Worm (Caenorhabditis elegans) whole organism, young adult: Measurements from ENCODE around the gene T05H10.8.

ENCODE experiments used
- B0035.1 ChIP-seq: sonication (generic microtip); optimal IDR thresholded peaks from 2 replicates; lab custom pipeline; 2016; ENCODE audit warnings: missing genetic modification characterization, mild to moderate bottlenecking, missing compliant biosample characterization, missing genotype, missing genetic modification reagents
- C17E4.6 ChIP-seq: fragments of 200-800 bp; sonication (Bioruptor generic); IDR thresholded peaks from 2 replicates; pipeline ENCODE4 v1.3.6; 2022; ENCODE audit warnings: missing genetic modification reagents, missing genetic modification characterization, missing compliant biosample characterization
- F10E7.11 ChIP-seq: sonication (generic microtip); optimal IDR thresholded peaks from 2 replicates; lab custom pipeline; 2017; ENCODE audit warnings: mild to moderate bottlenecking, missing genetic modification characterization, moderate library complexity, missing compliant biosample characterization
- F33H1.4 ChIP-seq: fragments of 200-800 bp; sonication (Bioruptor generic); IDR thresholded peaks from 2 replicates; pipeline ENCODE4 v1.3.6; 2022; ENCODE audit warnings: missing genetic modification reagents, missing genetic modification characterization, missing compliant biosample characterization
- F37B4.10 ChIP-seq: fragments of 200-800 bp; sonication (Bioruptor generic); IDR thresholded peaks from 2 replicates; pipeline ENCODE4 v1.3.6; 2022; ENCODE audit warnings: missing genetic modification characterization, missing compliant biosample characterization
- F39B2.1 ChIP-seq: fragments of 200-800 bp; sonication (Bioruptor generic); IDR thresholded peaks from 2 replicates; pipeline ENCODE4 v1.3.6; 2022; ENCODE audit warnings: missing genetic modification reagents, missing genetic modification characterization, missing compliant biosample characterization
- F55B11.4 ChIP-seq: sonication (generic microtip); optimal IDR thresholded peaks from 2 replicates; lab custom pipeline; 2016; ENCODE audit warnings: missing compliant biosample characterization, missing genetic modification characterization, borderline replicate concordance; ENCODE audit not compliant: insufficient read depth
- T07F8.4 ChIP-seq: sonication (generic microtip); optimal IDR thresholded peaks from 2 replicates; lab custom pipeline; 2016; ENCODE audit warnings: mild to moderate bottlenecking, missing genetic modification characterization, moderate library complexity, missing compliant biosample characterization
- Y53G8AR.9 ChIP-seq: fragments of 200-800 bp; sonication (Bioruptor generic); conservative IDR thresholded peaks from 2 replicates; pipeline ENCODE4 v1.3.6; 2022; ENCODE audit warnings: missing genetic modification reagents, missing genetic modification characterization, missing compliant biosample characterization
- Y95B8A.8 ChIP-seq: fragments of 200-800 bp; sonication (Bioruptor generic); IDR thresholded peaks from 2 replicates; pipeline ENCODE4 v1.3.6; 2022; ENCODE audit warnings: missing genetic modification reagents, missing genetic modification characterization, missing compliant biosample characterization
- ZK185.1 ChIP-seq: sonication (generic microtip); optimal IDR thresholded peaks from 2 replicates; lab custom pipeline; 2016; ENCODE audit warnings: mild to moderate bottlenecking, missing genetic modification characterization, missing compliant biosample characterization; ENCODE audit not compliant: poor library complexity, severe bottlenecking
- ama-1 ChIP-seq, 3 experiments: fragments of 150-350 bp in 1 of 3; sonication (generic microtip) in 2 of 3; optimal IDR thresholded peaks; 2 replicates each; lab custom pipeline; 2014 to 2018; ENCODE audit warnings: missing biosample characterization in 2 of 3, missing genetic modification characterization in 2 of 3, missing genetic modification reagents in 2 of 3
- atf-7 ChIP-seq: sonication (generic microtip); optimal IDR thresholded peaks from 2 replicates; lab custom pipeline; 2017; ENCODE audit warnings: mild to moderate bottlenecking, missing genetic modification characterization, missing compliant biosample characterization
- cebp-2 ChIP-seq: fragments of 200-800 bp; sonication (Bioruptor generic); IDR thresholded peaks from 2 replicates; pipeline ENCODE4 v1.3.6; 2022; ENCODE audit warnings: missing genetic modification characterization, missing compliant biosample characterization
- die-1 ChIP-seq: sonication (generic microtip); optimal IDR thresholded peaks from 2 replicates; lab custom pipeline; 2016; ENCODE audit warnings: missing genotype, mild to moderate bottlenecking, missing genetic modification characterization, missing compliant biosample characterization
- dpff-1 ChIP-seq: sonication (generic microtip); optimal IDR thresholded peaks from 2 replicates; lab custom pipeline; 2017; ENCODE audit warnings: mild to moderate bottlenecking, missing genetic modification characterization, missing compliant biosample characterization
- efl-1 ChIP-seq: fragments of 150-350 bp; optimal IDR thresholded peaks from 2 replicates; lab custom pipeline; 2014; ENCODE audit warnings: missing biosample characterization, missing genetic modification reagents, missing genetic modification characterization
- egl-44 ChIP-seq: fragments of 200-800 bp; sonication (Bioruptor generic); IDR thresholded peaks from 2 replicates; pipeline ENCODE4 v1.3.6; 2022; ENCODE audit warnings: missing genetic modification reagents, missing genetic modification characterization, missing compliant biosample characterization
- ets-4 ChIP-seq: fragments of 200-800 bp; sonication (Bioruptor generic); optimal IDR thresholded peaks from 2 replicates; lab custom pipeline; 2018; ENCODE audit warnings: mild to moderate bottlenecking, missing genetic modification characterization, missing compliant biosample characterization
- gei-17 ChIP-seq: fragments of 200-800 bp; sonication (Bioruptor generic); optimal IDR thresholded peaks from 2 replicates; lab custom pipeline; 2018; ENCODE audit warnings: mild to moderate bottlenecking, missing genetic modification characterization, missing compliant biosample characterization
- hlh-12 ChIP-seq: sonication (generic microtip); optimal IDR thresholded peaks from 2 replicates; lab custom pipeline; 2016; ENCODE audit warnings: missing genetic modification characterization, missing compliant biosample characterization
- hrde-1 ChIP-seq: sonication (generic microtip); optimal IDR thresholded peaks from 2 replicates; lab custom pipeline; 2016; ENCODE audit warnings: missing genetic modification characterization, mild to moderate bottlenecking, missing compliant biosample characterization, moderate library complexity, missing genotype, missing genetic modification reagents, borderline replicate concordance
- let-526 ChIP-seq: fragments of 200-800 bp; sonication (Bioruptor generic); IDR thresholded peaks from 2 replicates; pipeline ENCODE4 v1.3.6; 2022; ENCODE audit warnings: missing genetic modification reagents, missing genetic modification characterization, missing compliant biosample characterization
- lin-40 ChIP-seq: sonication (generic microtip); optimal IDR thresholded peaks from 2 replicates; lab custom pipeline; 2016; ENCODE audit warnings: missing genetic modification characterization, mild to moderate bottlenecking, missing compliant biosample characterization, missing genotype, missing genetic modification reagents
- lir-1 ChIP-seq: fragments of 200-800 bp; sonication (Bioruptor generic); conservative IDR thresholded peaks from 2 replicates; pipeline ENCODE4 v1.3.6; 2022; ENCODE audit warnings: missing genetic modification reagents, missing genetic modification characterization, missing compliant biosample characterization
- lsl-1 ChIP-seq: fragments of 200-800 bp; sonication (Bioruptor generic); optimal IDR thresholded peaks from 2 replicates; lab custom pipeline; 2018; ENCODE audit warnings: mild to moderate bottlenecking, missing genetic modification characterization, moderate library complexity, missing compliant biosample characterization
- mxl-1 ChIP-seq: sonication (generic microtip); optimal IDR thresholded peaks from 2 replicates; lab custom pipeline; 2016; ENCODE audit warnings: missing genetic modification characterization, missing compliant biosample characterization
- nfya-2 ChIP-seq: fragments of 200-800 bp; sonication (Bioruptor generic); IDR thresholded peaks from 2 replicates; pipeline ENCODE4 v1.3.6; 2022; ENCODE audit warnings: missing genetic modification reagents, missing genetic modification characterization, missing compliant biosample characterization
- nfyb-1 ChIP-seq: fragments of 200-800 bp; sonication (Bioruptor generic); IDR thresholded peaks from 2 replicates; pipeline ENCODE4 v1.3.6; 2022; ENCODE audit warnings: missing genetic modification reagents, missing genetic modification characterization, missing compliant biosample characterization
- nhr-80 ChIP-seq: sonication (generic microtip); optimal IDR thresholded peaks from 2 replicates; lab custom pipeline; 2016; ENCODE audit warnings: missing genetic modification characterization, missing compliant biosample characterization
- pbrm-1 ChIP-seq: fragments of 200-800 bp; sonication (Bioruptor generic); IDR thresholded peaks from 2 replicates; pipeline ENCODE4 v1.3.6; 2022; ENCODE audit warnings: missing genetic modification reagents, missing genetic modification characterization, missing compliant biosample characterization
- sea-2 ChIP-seq: fragments of 200-800 bp; sonication (Bioruptor generic); IDR thresholded peaks from 2 replicates; pipeline ENCODE4 v1.3.6; 2022; ENCODE audit warnings: missing genetic modification characterization, missing compliant biosample characterization
- snpc-1.1 ChIP-seq: sonication (generic microtip); optimal IDR thresholded peaks from 2 replicates; lab custom pipeline; 2017; ENCODE audit warnings: missing genetic modification characterization, mild to moderate bottlenecking, missing compliant biosample characterization, antibody characterized with exemption, moderate library complexity, missing genotype, missing genetic modification reagents; ENCODE audit not compliant: insufficient read depth
- snpc-1.3 ChIP-seq: sonication (generic microtip); optimal IDR thresholded peaks from 2 replicates; lab custom pipeline; 2017; ENCODE audit warnings: missing genetic modification characterization, mild to moderate bottlenecking, missing compliant biosample characterization, antibody characterized with exemption, moderate library complexity, missing genotype, missing genetic modification reagents; ENCODE audit not compliant: insufficient read depth
- tbp1 ChIP-seq: fragments of 200-800 bp; sonication (Bioruptor generic); optimal IDR thresholded peaks from 2 replicates; lab custom pipeline; 2018; ENCODE audit warnings: mild to moderate bottlenecking, missing genetic modification characterization, missing compliant biosample characterization
- zim-3 ChIP-seq: sonication (generic microtip); optimal IDR thresholded peaks from 2 replicates; lab custom pipeline; 2017; ENCODE audit warnings: mild to moderate bottlenecking, missing genetic modification characterization, moderate library complexity, missing compliant biosample characterization
- ztf-6 ChIP-seq: fragments of 200-800 bp; sonication (Bioruptor generic); IDR thresholded peaks from 2 replicates; pipeline ENCODE4 v1.3.6; 2022; ENCODE audit warnings: missing genetic modification reagents, missing genetic modification characterization, missing compliant biosample characterization

Gene T05H10.8

ce11 chrII:8028246-8028694, 30.6 kb upstream of the T05H10.8 start (continued):
- TF ChIP-seq C17E4.6 (GFP tag; lab: Robert Waterston, UW) (no peak), T07F8.4 (tag; lab: Kevin White, UChicago) (peak; percentile 46), gei-17 (GFP tag; lab: Kevin White, UChicago) (peak; percentile 76), ama-1 (optimal IDR thresholded peaks at IDR 0.05; lab: Kevin White, UChicago) (no peak), ama-1 (GFP tag; optimal IDR thresholded peaks at IDR 0.05; lab: Kevin White, UChicago) (peak in 1 of 2 experiments; percentile 18), F55B11.4 (tag; lab: Kevin White, UChicago) (no peak), F37B4.10 (GFP tag; lab: Robert Waterston, UW) (no peak), mxl-1 (tag; lab: Kevin White, UChicago) (no peak), let-526 (GFP tag; lab: Robert Waterston, UW) (peak; percentile 88), nfyb-1 (GFP tag; lab: Robert Waterston, UW) (peak; percentile 95), Y53G8AR.9 (GFP tag; lab: Robert Waterston, UW) (0 out of 2 replicates have a peak, but pooled peaks have one; percentile 52), snpc-1.3 (tag; lab: Kevin White, UChicago) (no peak), die-1 (tag; lab: Kevin White, UChicago) (peak; percentile 65), hlh-12 (tag; lab: Kevin White, UChicago) (no peak), ets-4 (GFP tag; lab: Kevin White, UChicago) (peak; percentile 15), sea-2 (GFP tag; lab: Robert Waterston, UW) (0 out of 2 replicates have a peak, but pooled peaks have one; percentile 79), nfya-2 (no peak), F39B2.1 (GFP tag; lab: Robert Waterston, UW) (no peak), lir-1 (GFP tag; lab: Robert Waterston, UW) (peak; percentile 95), ZK185.1 (tag; lab: Kevin White, UChicago) (peak; percentile 41), zim-3 (tag; lab: Kevin White, UChicago) (peak; percentile 47), B0035.1 (tag; lab: Kevin White, UChicago) (peak; percentile 52), lin-40 (tag; lab: Kevin White, UChicago) (peak; percentile 90), ztf-6 (GFP tag; lab: Robert Waterston, UW) (peak; percentile 75; the same call in 1 of the 2 replicates), F33H1.4 (peak; percentile 38), snpc-1.1 (tag; lab: Kevin White, UChicago) (no peak), pbrm-1 (peak; percentile 65), Y95B8A.8 (GFP tag; lab: Robert Waterston, UW) (peak; percentile 56; the same call in 1 of the 2 replicates), hrde-1 (no peak), lsl-1 (GFP tag; lab: Kevin White, UChicago) (peak; percentile 22)

ce11 chrII:8028730-8029129, 30.1 kb upstream of the T05H10.8 start:
- TF ChIP-seq snpc-1.1 (tag; lab: Kevin White, UChicago) = no peak
- peak; percentile 41 for TF ChIP-seq efl-1 (GFP tag; lab: Kevin White, UChicago)

- TF ChIP-seq F39B2.1 (GFP tag; lab: Robert Waterston, UW) (no peak), atf-7 (tag; lab: Kevin White, UChicago) (peak; percentile 26), F10E7.11 (no peak), dpff-1 (tag; lab: Kevin White, UChicago) (no peak), egl-44 (GFP tag; lab: Robert Waterston, UW) (no peak), nhr-80 (tag; lab: Kevin White, UChicago) (peak; percentile 94), cebp-2 (GFP tag; lab: Robert Waterston, UW) (no peak), tbp1 (GFP tag; lab: Kevin White, UChicago) (peak; percentile 5)
- TF ChIP-seq, all 124 proteins: peak for 3
These were observed 26.2 kb upstream of the T05H10.8 start, which contains the start of gene nrf-6 for ce11 chrII:8032657-8033056. Gene nrf-6, minus strand, starts transcription at chrII:8032708.
